Fruit fly (Drosophila melanogaster) whole organism, embryonic: ENCODE measurements around the gene CG9300.

Experiments used
- Abd-B ChIP-seq: fragments of 200-800 bp; sonication (Bioruptor generic); optimal IDR thresholded peaks from 2 replicates; lab custom pipeline; 2018; ENCODE audit warnings: missing biosample characterization, mild to moderate bottlenecking, missing genetic modification characterization, moderate library complexity
- Atf3 ChIP-seq: fragments of 200-800 bp; sonication (Bioruptor generic); optimal IDR thresholded peaks from 3 replicates; lab custom pipeline; 2016; ENCODE audit warnings: missing biosample characterization, missing genetic modification characterization
- Awh ChIP-seq: fragments of 200-800 bp; sonication (Bioruptor generic); IDR thresholded peaks from 2 replicates; pipeline ENCODE4, ENCODE4 v1.3.6; 2022; ENCODE audit warnings: missing biosample characterization, missing genetic modification characterization
- CG10267 ChIP-seq: fragments of 200-800 bp; sonication (Bioruptor generic); optimal IDR thresholded peaks from 2 replicates; lab custom pipeline; 2018; ENCODE audit warnings: missing biosample characterization, mild to moderate bottlenecking, missing genetic modification characterization, moderate library complexity
- CG10979 ChIP-seq: fragments of 200-800 bp; sonication (Bioruptor generic); optimal IDR thresholded peaks from 2 replicates; lab custom pipeline; 2018; ENCODE audit warnings: missing biosample characterization, mild to moderate bottlenecking, missing genetic modification characterization, moderate library complexity
- CG11695 ChIP-seq: fragments of 200-800 bp; sonication (Bioruptor generic); IDR thresholded peaks from 3 replicates; pipeline ENCODE4 v1.3.6; 2022; ENCODE audit warnings: missing biosample characterization, missing genetic modification characterization
- CG11723 ChIP-seq: fragments of 200-800 bp; sonication (Bioruptor generic); optimal IDR thresholded peaks from 2 replicates; lab custom pipeline; 2017; ENCODE audit warnings: missing biosample characterization, mild to moderate bottlenecking, missing genetic modification characterization
- CG12942 ChIP-seq: fragments of 200-800 bp; sonication (Bioruptor generic); optimal IDR thresholded peaks from 3 replicates; lab custom pipeline; 2016; ENCODE audit warnings: missing biosample characterization, missing genetic modification characterization
- CG15011 ChIP-seq: fragments of 200-800 bp; sonication (Bioruptor generic); optimal IDR thresholded peaks from 3 replicates; lab custom pipeline; 2018; ENCODE audit warnings: missing biosample characterization, mild to moderate bottlenecking, missing genetic modification characterization
- CG1529 ChIP-seq: fragments of 200-800 bp; sonication (Bioruptor generic); optimal IDR thresholded peaks from 3 replicates; lab custom pipeline; 2018; ENCODE audit warnings: missing biosample characterization, missing genetic modification characterization
- CG15514 ChIP-seq: fragments of 200-800 bp; sonication (Bioruptor generic); optimal IDR thresholded peaks from 3 replicates; lab custom pipeline; 2017; ENCODE audit warnings: missing biosample characterization, missing genetic modification characterization, mild to moderate bottlenecking, moderate library complexity, missing genetic modification reagents
- CG17612 ChIP-seq: fragments of 200-800 bp; sonication (Bioruptor generic); IDR thresholded peaks from 2 replicates; pipeline ENCODE4 v1.3.6; 2022; ENCODE audit warnings: missing biosample characterization, missing genetic modification characterization
- CG2712 ChIP-seq: fragments of 200-800 bp; optimal IDR thresholded peaks from 3 replicates; lab custom pipeline; 2019; ENCODE audit warnings: missing biosample characterization, mild to moderate bottlenecking, missing genetic modification characterization, moderate library complexity
- CG2889 ChIP-seq: fragments of 200-800 bp; sonication (Bioruptor generic); IDR thresholded peaks from 3 replicates; pipeline ENCODE4 v1.3.6; 2022; ENCODE audit warnings: missing biosample characterization, missing genetic modification characterization
- CG30020 ChIP-seq: fragments of 200-800 bp; optimal IDR thresholded peaks from 2 replicates; lab custom pipeline; 2019; ENCODE audit warnings: missing biosample characterization, mild to moderate bottlenecking, missing genetic modification characterization, moderate library complexity
- CG31224 ChIP-seq: fragments of 200-800 bp; sonication (Bioruptor generic); IDR thresholded peaks from 2 replicates; pipeline ENCODE4 v1.3.6; 2022; ENCODE audit warnings: missing biosample characterization, missing genetic modification characterization
- CG4707 ChIP-seq: fragments of 200-800 bp; sonication (Bioruptor generic); optimal IDR thresholded peaks from 2 replicates; lab custom pipeline; 2018; ENCODE audit warnings: missing biosample characterization, mild to moderate bottlenecking, missing genetic modification characterization, moderate library complexity
- CG6175 ChIP-seq: fragments of 200-800 bp; sonication (Bioruptor generic); IDR thresholded peaks from 3 replicates; pipeline ENCODE4 v1.3.6; 2022; ENCODE audit warnings: missing biosample characterization, missing genetic modification characterization
- CG6813 ChIP-seq: fragments of 200-800 bp; sonication (Bioruptor generic); optimal IDR thresholded peaks from 2 replicates; lab custom pipeline; 2017; ENCODE audit warnings: missing biosample characterization, missing genetic modification characterization, mild to moderate bottlenecking, moderate library complexity, missing genetic modification reagents
- CTCF ChIP-seq: fragments of 200-800 bp; sonication (Bioruptor generic); optimal IDR thresholded peaks from 2 replicates; lab custom pipeline; 2017; ENCODE audit warnings: missing biosample characterization, mild to moderate bottlenecking, missing genetic modification characterization, moderate library complexity
- CkIIα-i1 ChIP-seq: fragments of 200-800 bp; sonication (Bioruptor generic); IDR thresholded peaks from 2 replicates; pipeline ENCODE4 v1.3.6; 2022; ENCODE audit warnings: missing biosample characterization, missing genetic modification characterization
- Deaf1 ChIP-seq: fragments of 200-800 bp; optimal IDR thresholded peaks from 3 replicates; lab custom pipeline; 2019; ENCODE audit warnings: missing biosample characterization, mild to moderate bottlenecking, missing genetic modification characterization, moderate library complexity
- Dip2 ChIP-seq: fragments of 200-800 bp; sonication (Bioruptor generic); IDR thresholded peaks from 2 replicates; pipeline ENCODE4 v1.3.6; 2022; ENCODE audit warnings: missing biosample characterization, missing genetic modification characterization
- Dll ChIP-seq: fragments of 200-800 bp; sonication (Bioruptor generic); IDR thresholded peaks from 4 replicates; pipeline ENCODE4 v1.3.6; 2022; ENCODE audit warnings: missing biosample characterization, missing genetic modification characterization; ENCODE audit not compliant: partially characterized antibody
- Ets65A ChIP-seq: fragments of 200-800 bp; sonication (Bioruptor generic); peaks from one replicate; lab custom pipeline; 2016; ENCODE audit warnings: missing biosample characterization, missing genetic modification characterization
- Hey ChIP-seq: fragments of 200-800 bp; sonication (Bioruptor generic); optimal IDR thresholded peaks from 3 replicates; lab custom pipeline; 2018; ENCODE audit warnings: missing biosample characterization, mild to moderate bottlenecking, missing genetic modification characterization
- Hr39 ChIP-seq: fragments of >200 bp; optimal IDR thresholded peaks from 2 replicates; lab custom pipeline; 2017
- MBD-R2 ChIP-seq: fragments of 200-800 bp; sonication (Bioruptor generic); IDR thresholded peaks from 2 replicates; pipeline ENCODE4 v1.3.6; 2022; ENCODE audit warnings: missing biosample characterization, missing genetic modification characterization
- Mes4 ChIP-seq: fragments of 200-800 bp; sonication (Bioruptor generic); optimal IDR thresholded peaks from 2 replicates; lab custom pipeline; 2016; ENCODE audit warnings: missing biosample characterization, missing genetic modification characterization
- NK7.1 ChIP-seq: fragments of 200-800 bp; sonication (Bioruptor generic); optimal IDR thresholded peaks from 3 replicates; lab custom pipeline; 2016; ENCODE audit warnings: missing biosample characterization, missing genetic modification characterization
- Neu2 ChIP-seq: fragments of 200-800 bp; sonication (Bioruptor generic); optimal IDR thresholded peaks from 3 replicates; lab custom pipeline; 2016; ENCODE audit warnings: missing biosample characterization, missing genetic modification characterization, borderline replicate concordance
- Optix ChIP-seq: fragments of 200-800 bp; sonication (Bioruptor generic); IDR thresholded peaks from 3 replicates; pipeline ENCODE4 v1.3.6; 2022; ENCODE audit warnings: missing biosample characterization, missing genetic modification characterization
- Rfx ChIP-seq: fragments of 200-800 bp; sonication (Bioruptor generic); IDR thresholded peaks from 2 replicates; pipeline ENCODE4 v1.3.6; 2022; ENCODE audit warnings: missing biosample characterization, missing genetic modification characterization
- Taf1 ChIP-seq: fragments of 200-800 bp; sonication (Bioruptor generic); IDR thresholded peaks from 2 replicates; pipeline ENCODE4 v1.3.6; 2022; ENCODE audit warnings: missing biosample characterization, missing genetic modification characterization
- bowl ChIP-seq: fragments of 200-800 bp; sonication (Bioruptor generic); IDR thresholded peaks from 2 replicates; pipeline ENCODE4 v1.3.6; 2022; ENCODE audit warnings: missing biosample characterization, missing genetic modification characterization
- bsh ChIP-seq, 2 experiments: fragments of 200-800 bp; sonication (Bioruptor generic); optimal IDR thresholded peaks; 2 replicates each; lab custom pipeline; 2017 to 2018; ENCODE audit warnings: mild to moderate bottlenecking in 2 of 2, missing biosample characterization in 2 of 2, missing genetic modification characterization in 2 of 2, moderate library complexity in 1 of 2
- caup ChIP-seq: fragments of 200-800 bp; sonication (Bioruptor generic); optimal IDR thresholded peaks from 3 replicates; lab custom pipeline; 2017; ENCODE audit warnings: missing biosample characterization, mild to moderate bottlenecking, missing genetic modification characterization, moderate library complexity; ENCODE audit not compliant: severe bottlenecking
- dati ChIP-seq: fragments of 200-800 bp; sonication (Bioruptor generic); IDR thresholded peaks from 2 replicates; pipeline ENCODE4 v1.3.6; 2022; ENCODE audit warnings: missing biosample characterization, missing genetic modification characterization
- ems ChIP-seq: fragments of 200-800 bp; sonication (Bioruptor generic); optimal IDR thresholded peaks from 3 replicates; lab custom pipeline; 2016; ENCODE audit warnings: missing biosample characterization, missing genetic modification characterization
- en ChIP-seq: fragments of 200-800 bp; sonication (Bioruptor generic); optimal IDR thresholded peaks from 2 replicates; lab custom pipeline; 2016; ENCODE audit warnings: missing biosample characterization, missing genetic modification characterization
- fd96Cb ChIP-seq: fragments of 200-800 bp; sonication (Bioruptor generic); optimal IDR thresholded peaks from 2 replicates; lab custom pipeline; 2018; ENCODE audit warnings: missing biosample characterization, mild to moderate bottlenecking, missing genetic modification characterization, moderate library complexity
- gfzf ChIP-seq: fragments of 200-800 bp; sonication (Bioruptor generic); optimal IDR thresholded peaks from 2 replicates; lab custom pipeline; 2016; ENCODE audit warnings: missing biosample characterization, mild to moderate bottlenecking, missing genetic modification characterization, moderate library complexity
- hbn ChIP-seq: fragments of 200-800 bp; sonication (Bioruptor generic); IDR thresholded peaks from 2 replicates; pipeline ENCODE4 v1.3.6; 2022; ENCODE audit warnings: missing biosample characterization, missing genetic modification characterization; ENCODE audit not compliant: partially characterized antibody
- insv ChIP-seq, 2 experiments: fragments of 200-800 bp; sonication (Bioruptor generic); optimal IDR thresholded peaks; 3 replicates each; lab custom pipeline; 2016 to 2018; ENCODE audit warnings: missing biosample characterization in 2 of 2, missing genetic modification characterization in 2 of 2
- nmo ChIP-seq: fragments of 200-800 bp; sonication (Bioruptor generic); optimal IDR thresholded peaks from 2 replicates; lab custom pipeline; 2018; ENCODE audit warnings: missing biosample characterization, mild to moderate bottlenecking, missing genetic modification characterization, moderate library complexity
- pnt ChIP-seq: fragments of 200-800 bp; sonication (Bioruptor generic); optimal IDR thresholded peaks from 3 replicates; lab custom pipeline; 2016; ENCODE audit warnings: missing biosample characterization, missing genetic modification characterization
- sens ChIP-seq: fragments of 200-800 bp; sonication (Bioruptor generic); peaks from one replicate; lab custom pipeline; 2016; ENCODE audit warnings: missing biosample characterization, missing genetic modification characterization
- shn ChIP-seq: fragments of 200-800 bp; sonication (Bioruptor generic); optimal IDR thresholded peaks from 3 replicates; lab custom pipeline; 2016; ENCODE audit warnings: missing biosample characterization, missing genetic modification characterization
- sqz ChIP-seq: fragments of 200-800 bp; sonication (Bioruptor generic); optimal IDR thresholded peaks from 3 replicates; lab custom pipeline; 2018; ENCODE audit warnings: missing biosample characterization, mild to moderate bottlenecking, missing genetic modification characterization
- stc ChIP-seq: fragments of 200-800 bp; sonication (Bioruptor generic); IDR thresholded peaks from 2 replicates; pipeline ENCODE4 v1.3.6; 2022; ENCODE audit warnings: missing biosample characterization, missing genetic modification characterization
- sug ChIP-seq: fragments of 200-800 bp; optimal IDR thresholded peaks from 2 replicates; lab custom pipeline; 2019; ENCODE audit warnings: missing biosample characterization, mild to moderate bottlenecking, missing genetic modification characterization, moderate library complexity
- vvl ChIP-seq: fragments of 200-800 bp; sonication (Bioruptor generic); IDR thresholded peaks from 2 replicates; pipeline ENCODE4 v1.3.6; 2022; ENCODE audit warnings: missing biosample characterization, missing genetic modification characterization

Gene CG9300

DNA sequence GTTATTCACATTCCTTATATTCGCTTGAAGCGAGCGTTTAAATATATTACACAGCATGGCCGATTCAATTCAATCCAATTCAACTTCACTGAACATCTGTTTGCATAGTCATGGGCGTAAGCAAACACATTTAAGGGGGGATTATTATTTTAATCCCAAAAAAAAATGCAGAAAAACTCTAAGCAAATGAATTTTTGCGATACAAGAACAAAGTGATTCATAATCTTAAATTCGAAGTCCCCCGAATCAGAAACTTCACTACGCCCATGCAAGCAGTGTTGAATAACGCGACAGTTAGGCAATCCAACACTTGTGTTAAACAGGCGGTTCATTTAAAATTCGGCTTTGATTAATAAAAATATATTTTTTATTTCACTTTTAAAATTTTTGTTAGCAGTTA is 38.2 kb downstream of the CG9300 start, which contains the start of gene CG14100 (continued):
- TF ChIP-seq Dll (GFP tag; lab: Robert Waterston, UW) (0 out of 4 replicates have a peak, but pooled peaks have one; percentile 52), sug (tag; lab: Kevin White, UChicago) (peak; percentile 100), Neu2 (GFP tag; lab: Kevin White, UChicago) (peak; percentile 100), hbn (GFP tag; lab: Robert Waterston, UW) (no peak), CG2712 (tag; lab: Kevin White, UChicago) (peak; percentile 100), CG30020 (tag; lab: Kevin White, UChicago) (peak; percentile 94), nmo (GFP tag; lab: Kevin White, UChicago) (peak; percentile 100), CG11723 (GFP tag; lab: Kevin White, UChicago) (peak; percentile 100), caup (GFP tag; lab: Kevin White, UChicago) (peak; percentile 100), vvl (GFP tag; lab: Robert Waterston, UW) (peak; percentile 100), bowl (peak; percentile 100), MBD-R2 (peak; percentile 100), sqz (peak; percentile 100), gfzf (GFP tag; lab: Kevin White, UChicago) (peak; percentile 58), shn (GFP tag; lab: Kevin White, UChicago) (peak; percentile 100), stc (GFP tag; lab: Robert Waterston, UW) (peak; percentile 100), Mes4 (GFP tag; lab: Kevin White, UChicago) (peak; percentile 100), CG6175 (GFP tag; lab: Robert Waterston, UW) (peak; percentile 100), CG1529 (GFP tag; lab: Kevin White, UChicago) (peak; percentile 100), ems (GFP tag; lab: Kevin White, UChicago) (peak; percentile 100), fd96Cb (tag; lab: Kevin White, UChicago) (peak; percentile 100), Abd-B (GFP tag; lab: Kevin White, UChicago) (peak; percentile 100), CG12942 (GFP tag; lab: Kevin White, UChicago) (peak; percentile 100), Taf1 (GFP tag; lab: Robert Waterston, UW) (peak; percentile 100), CG11695 (GFP tag; lab: Robert Waterston, UW) (peak; percentile 100), CkIIα-i1 (peak; percentile 100), Ets65A (GFP tag; lab: Kevin White, UChicago) (peak; percentile 100), Awh (GFP tag; lab: Robert Waterston, UW) (peak; percentile 100), sens (GFP tag; lab: Kevin White, UChicago) (peak; percentile 100), CG2889 (GFP tag; lab: Robert Waterston, UW) (peak; percentile 100), CG15011 (GFP tag; lab: Kevin White, UChicago) (peak; percentile 100), CG10979 (tag; lab: Kevin White, UChicago) (peak; percentile 100), Dip2 (GFP tag; lab: Robert Waterston, UW) (peak; percentile 87), CG10267 (tag; lab: Kevin White, UChicago) (peak; percentile 100), Deaf1 (peak; percentile 92), dati (GFP tag; lab: Robert Waterston, UW) (peak; percentile 100), NK7.1 (GFP tag; lab: Kevin White, UChicago) (peak; percentile 100), Atf3 (GFP tag; lab: Kevin White, UChicago) (peak; percentile 100), CG17612 (GFP tag; lab: Robert Waterston, UW) (peak; percentile 100), insv (GFP tag; optimal IDR thresholded peaks at IDR 0.05; lab: Kevin White, UChicago) (peak; percentile 91 to 93), Optix (GFP tag; lab: Robert Waterston, UW) (peak; percentile 100), CG15514 (GFP tag; lab: Kevin White, UChicago) (peak; percentile 97), Hey (tag; lab: Kevin White, UChicago) (peak; percentile 100), pnt (GFP tag; lab: Kevin White, UChicago) (peak; percentile 100), CTCF (GFP tag; lab: Kevin White, UChicago) (peak; percentile 85), CG6813 (GFP tag; lab: Kevin White, UChicago) (peak; percentile 100), Rfx (GFP tag; lab: Robert Waterston, UW) (peak; percentile 100), en (GFP tag; lab: Kevin White, UChicago) (peak; percentile 100), bsh (GFP tag; optimal IDR thresholded peaks at IDR 0.05; lab: Kevin White, UChicago) (peak; percentile 100), CG4707 (peak; percentile 100), Hr39 (lab: Kevin White, UChicago) (no peak), CG31224 (GFP tag; lab: Robert Waterston, UW) (peak; percentile 100)
